Worm (Caenorhabditis elegans): Measurements from ENCODE around the gene mlck-1.

- no peak for TF ChIP-seq elt-3 (tag; optimal IDR thresholded peaks at IDR 0.05)
- no peak for TF ChIP-seq ama-1 (optimal IDR thresholded peaks at IDR 0.05)
- TF ChIP-seq R02D3.7 (tag; optimal IDR thresholded peaks at IDR 0.05): no peak
- TF ChIP-seq lin-39 (tag; optimal IDR thresholded peaks at IDR 0.05): no peak
- TF ChIP-seq fos-1 (tag; optimal IDR thresholded peaks at IDR 0.05): no peak
- TF ChIP-seq unc-62 (GFP tag; optimal IDR thresholded peaks at IDR 0.05): no peak
- TF ChIP-seq nhr-11 (tag; optimal IDR thresholded peaks at IDR 0.05): no peak
- no peak for TF ChIP-seq unc-55 (GFP tag; optimal IDR thresholded peaks at IDR 0.05)
- no peak for TF ChIP-seq lsy-2 (tag; optimal IDR thresholded peaks at IDR 0.05)
Observed at ce11 chrX:10083272-10083671, 13.7 kb upstream of the mlck-1 start.

Measured in whole organism, L2 larva.